Worm (Caenorhabditis elegans): Measurements from ENCODE around the gene clec-3.

Gene clec-3

DNA sequence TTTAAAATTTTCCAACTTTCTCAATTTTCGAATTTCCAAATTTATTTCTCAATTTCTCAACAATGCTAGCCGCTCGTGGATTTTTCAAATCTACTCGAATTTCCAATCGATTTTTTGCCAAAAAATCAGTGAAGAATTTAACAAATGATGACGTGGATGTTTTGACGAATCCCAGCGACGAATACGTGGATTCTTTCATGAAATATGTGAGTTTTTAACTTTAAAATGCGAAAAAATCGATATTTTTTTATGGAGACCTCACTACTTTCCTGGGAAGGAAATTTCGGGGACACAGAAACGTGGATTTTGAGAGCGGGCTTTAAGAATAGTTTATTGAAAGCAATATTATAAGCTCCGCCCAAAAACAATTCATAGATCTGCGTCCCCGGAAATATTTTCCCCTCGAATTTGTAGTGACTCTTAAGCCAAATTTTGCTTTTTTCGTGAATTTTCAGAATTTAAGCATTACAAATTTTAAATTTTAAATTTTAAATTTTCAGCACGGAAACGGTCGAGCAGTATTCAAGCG, 28.1 kb downstream of the clec-3 start, which contains the start of gene K08A2.2:
Gene K08A2.2 (plus strand): TSS at position 51 of the 529 bp plus-strand sequence.
- TF ChIP-seq aha-1 (tag; optimal IDR thresholded peaks at IDR 0.05) = no peak
- peak; percentile 35 for TF ChIP-seq pax-3 (tag; optimal IDR thresholded peaks at IDR 0.05)
- TF ChIP-seq nhr-11 (tag; optimal IDR thresholded peaks at IDR 0.05) = no peak
- no peak for TF ChIP-seq ces-1 (GFP tag; optimal IDR thresholded peaks at IDR 0.05)
- TF ChIP-seq mab-9 (GFP tag; IDR thresholded peaks at IDR 0.05) = no peak; the same call in 1 of the 2 replicates
- TF ChIP-seq isw-1 (GFP tag; IDR thresholded peaks at IDR 0.05) = peak; percentile 17; the same call in 1 of the 2 replicates
- TF ChIP-seq ets-5 (GFP tag; IDR thresholded peaks at IDR 0.05) = no peak
- TF ChIP-seq hpl-2 (GFP tag; optimal IDR thresholded peaks at IDR 0.05) = no peak
- TF ChIP-seq unc-98 (GFP tag; IDR thresholded peaks at IDR 0.05) = peak; percentile 73
- TF ChIP-seq tlp-1 (tag; optimal IDR thresholded peaks at IDR 0.05) = no peak
- no peak for TF ChIP-seq mef-2 (tag; optimal IDR thresholded peaks at IDR 0.05)
- TF ChIP-seq mep-1 (tag; optimal IDR thresholded peaks at IDR 0.05) = no peak
- no peak for TF ChIP-seq lin-35 (GFP tag; optimal IDR thresholded peaks at IDR 0.05)
- TF ChIP-seq egl-27 (tag; optimal IDR thresholded peaks at IDR 0.05) = no peak
- TF ChIP-seq lin-15B (tag; optimal IDR thresholded peaks at IDR 0.05) = no peak
- no peak for TF ChIP-seq Y116A8C.19 (tag; optimal IDR thresholded peaks at IDR 0.05; ENCODE audit: borderline replicate concordance)
- TF ChIP-seq fos-1 (tag; optimal IDR thresholded peaks at IDR 0.05) = no peak
- TF ChIP-seq xbp-1 (tag; optimal IDR thresholded peaks at IDR 0.05) = peak; percentile 17
- TF ChIP-seq ztf-4 (tag; optimal IDR thresholded peaks at IDR 0.05) = no peak
- no peak for TF ChIP-seq irx-1 (tag; optimal IDR thresholded peaks at IDR 0.05)
- TF ChIP-seq aly-2 (tag; optimal IDR thresholded peaks at IDR 0.05) = no peak
- TF ChIP-seq sup-37 (GFP tag; optimal IDR thresholded peaks at IDR 0.05) = no peak
- no peak for TF ChIP-seq nhr-84 (tag; optimal IDR thresholded peaks at IDR 0.05)
- TF ChIP-seq snu-23 (GFP tag; optimal IDR thresholded peaks at IDR 0.05) = no peak
- TF ChIP-seq nhr-237 (tag; optimal IDR thresholded peaks at IDR 0.05) = no peak
- no peak for TF ChIP-seq elt-3 (tag; optimal IDR thresholded peaks at IDR 0.05)
- TF ChIP-seq C04F5.9 (tag; optimal IDR thresholded peaks at IDR 0.05) = no peak
- no peak for TF ChIP-seq lin-13 (GFP tag; optimal IDR thresholded peaks at IDR 0.05)
- TF ChIP-seq fkh-4 (tag; optimal IDR thresholded peaks at IDR 0.05; ENCODE audit: borderline replicate concordance) = no peak
- TF ChIP-seq zip-4 (GFP tag; optimal IDR thresholded peaks at IDR 0.05) = no peak
- no peak for TF ChIP-seq mdl-1 (tag; optimal IDR thresholded peaks at IDR 0.05)
- no peak for TF ChIP-seq hlh-17 (GFP tag; optimal IDR thresholded peaks at IDR 0.05; ENCODE audit: borderline replicate concordance)
- TF ChIP-seq F16B12.6 (tag; optimal IDR thresholded peaks at IDR 0.05) = no peak
- TF ChIP-seq pqm-1 (tag; optimal IDR thresholded peaks at IDR 0.05) = no peak
- TF ChIP-seq swsn-7 (tag; optimal IDR thresholded peaks at IDR 0.05) = no peak
- TF ChIP-seq ztf-11 (tag; optimal IDR thresholded peaks at IDR 0.05) = peak in 1 of 2 experiments; percentile 54
- TF ChIP-seq ceh-63 (GFP tag; optimal IDR thresholded peaks at IDR 0.05) = no peak
- TF ChIP-seq alr-1 (tag; optimal IDR thresholded peaks at IDR 0.05; ENCODE audit: borderline replicate concordance) = no peak
- no peak for TF ChIP-seq nhr-76 (tag; optimal IDR thresholded peaks at IDR 0.05)
- no peak for TF ChIP-seq unc-86 (tag; optimal IDR thresholded peaks at IDR 0.05)
- no peak for TF ChIP-seq nhr-12 (tag; optimal IDR thresholded peaks at IDR 0.05)
- TF ChIP-seq unc-62 (GFP tag; optimal IDR thresholded peaks at IDR 0.05) = no peak
- TF ChIP-seq nhr-20 (tag; optimal IDR thresholded peaks at IDR 0.05) = no peak
- TF ChIP-seq lin-14 (GFP tag; optimal IDR thresholded peaks at IDR 0.05) = no peak
- no peak for TF ChIP-seq ceh-82 (tag; optimal IDR thresholded peaks at IDR 0.05)
- TF ChIP-seq zag-1 (tag; optimal IDR thresholded peaks at IDR 0.05) = no peak
- TF ChIP-seq C16A3.4 (tag; optimal IDR thresholded peaks at IDR 0.05) = no peak
- no peak for TF ChIP-seq sox-4 (tag; optimal IDR thresholded peaks at IDR 0.05)
- peak; percentile 36 for TF ChIP-seq nhr-19 (GFP tag; conservative IDR thresholded peaks at IDR 0.05)
- no peak for TF ChIP-seq unc-130 (tag; optimal IDR thresholded peaks at IDR 0.05)
- no peak for TF ChIP-seq jun-1 (tag; optimal IDR thresholded peaks at IDR 0.05)
- TF ChIP-seq skn-1 (tag; optimal IDR thresholded peaks at IDR 0.05) = no peak
- peak; percentile 48 for TF ChIP-seq nhr-47 (tag; optimal IDR thresholded peaks at IDR 0.05)
- TF ChIP-seq ceh-8 (GFP tag; optimal IDR thresholded peaks at IDR 0.05) = no peak

Data from whole organism, L1 larva.